Fruit fly (Drosophila melanogaster): ENCODE measurements around the gene Pglym78.

- TF ChIP-seq fd102C (GFP tag; optimal IDR thresholded peaks at IDR 0.05) (no peak), Med (GFP tag) (peak; percentile 95), CG7271 (tag; optimal IDR thresholded peaks at IDR 0.05) (no peak), CG8281 (tag; optimal IDR thresholded peaks at IDR 0.05) (peak; percentile 5), Lpt (GFP tag; optimal IDR thresholded peaks at IDR 0.05) (no peak), lilli (GFP tag; optimal IDR thresholded peaks at IDR 0.05) (peak; percentile 71), Mrtf (GFP tag; IDR thresholded peaks at IDR 0.05) (peak; percentile 72), ftz-f1 (GFP tag; optimal IDR thresholded peaks at IDR 0.05) (peak; percentile 75)
Observed at dm6 chr3R:29124128-29124527, 23.9 kb upstream of the Pglym78 start.

Measured in whole organism, embryonic.